Fruit fly (Drosophila melanogaster) whole organism, embryonic: ENCODE data around the gene Cdk5alpha.

ENCODE experiments used
- CG1024 ChIP-seq: fragments of 200-800 bp; sonication (Bioruptor generic); IDR thresholded peaks from 2 replicates; pipeline ENCODE4 v1.3.6; 2022; ENCODE audit warnings: missing biosample characterization, missing genetic modification characterization
- CG10321 ChIP-seq: fragments of 200-800 bp; sonication (Bioruptor generic); IDR thresholded peaks from 2 replicates; pipeline ENCODE4 v1.3.6; 2022; ENCODE audit warnings: missing biosample characterization, missing genetic modification characterization
- CG12391 ChIP-seq: fragments of 200-800 bp; sonication (Bioruptor generic); optimal IDR thresholded peaks from 3 replicates; lab custom pipeline; 2018; ENCODE audit warnings: missing biosample characterization, mild to moderate bottlenecking, missing genetic modification characterization, moderate library complexity
- CG13424 ChIP-seq: fragments of 200-800 bp; sonication (Bioruptor generic); optimal IDR thresholded peaks from 2 replicates; lab custom pipeline; 2019; ENCODE audit warnings: missing biosample characterization, mild to moderate bottlenecking, missing genetic modification characterization, moderate library complexity
- CG14710 ChIP-seq: fragments of 200-800 bp; sonication (Bioruptor generic); optimal IDR thresholded peaks from 3 replicates; lab custom pipeline; 2019; ENCODE audit warnings: missing biosample characterization, mild to moderate bottlenecking, missing genetic modification characterization, moderate library complexity
- CG15269 ChIP-seq: fragments of 200-800 bp; sonication (Bioruptor generic); optimal IDR thresholded peaks from 2 replicates; lab custom pipeline; 2018; ENCODE audit warnings: missing biosample characterization, mild to moderate bottlenecking, missing genetic modification characterization, moderate library complexity
- CG15479 ChIP-seq: fragments of 200-800 bp; sonication (Bioruptor generic); optimal IDR thresholded peaks from 3 replicates; lab custom pipeline; 2019; ENCODE audit warnings: missing biosample characterization, mild to moderate bottlenecking, missing genetic modification characterization, moderate library complexity
- CG17568 ChIP-seq: fragments of 200-800 bp; sonication (Bioruptor generic); optimal IDR thresholded peaks from 2 replicates; lab custom pipeline; 2018; ENCODE audit warnings: missing biosample characterization, mild to moderate bottlenecking, missing genetic modification characterization, moderate library complexity
- CG31365 ChIP-seq: fragments of 200-800 bp; sonication (Bioruptor generic); optimal IDR thresholded peaks from 2 replicates; lab custom pipeline; 2018; ENCODE audit warnings: missing biosample characterization, mild to moderate bottlenecking, missing genetic modification characterization
- CG32532 ChIP-seq: fragments of 200-800 bp; sonication (Bioruptor generic); IDR thresholded peaks from 2 replicates; pipeline ENCODE4 v1.3.6; 2022; ENCODE audit warnings: missing biosample characterization, missing genetic modification characterization
- CG5245 ChIP-seq: fragments of 200-800 bp; sonication (Bioruptor generic); optimal IDR thresholded peaks from 3 replicates; lab custom pipeline; 2016; ENCODE audit warnings: missing biosample characterization, missing genetic modification characterization
- CG6254 ChIP-seq: fragments of 200-800 bp; sonication (Bioruptor generic); optimal IDR thresholded peaks from 3 replicates; lab custom pipeline; 2017; ENCODE audit warnings: mild to moderate bottlenecking, missing biosample characterization, missing genetic modification reagents, missing genetic modification characterization
- CG6854 ChIP-seq: fragments of 200-800 bp; sonication (Bioruptor generic); optimal IDR thresholded peaks from 3 replicates; lab custom pipeline; 2017; ENCODE audit warnings: missing biosample characterization, mild to moderate bottlenecking, missing genetic modification characterization
- CG7839 ChIP-seq: fragments of 200-800 bp; sonication (Bioruptor generic); optimal IDR thresholded peaks from 3 replicates; lab custom pipeline; 2018; ENCODE audit warnings: missing biosample characterization, mild to moderate bottlenecking, missing genetic modification characterization, moderate library complexity
- E2f1 ChIP-seq: fragments of 200-800 bp; sonication (Bioruptor generic); IDR thresholded peaks from 2 replicates; pipeline ENCODE4 v1.3.6; 2022; ENCODE audit warnings: missing biosample characterization, missing genetic modification characterization
- HLH4C ChIP-seq: fragments of 200-800 bp; sonication (Bioruptor generic); IDR thresholded peaks from 3 replicates; pipeline ENCODE4 v1.3.6; 2022; ENCODE audit warnings: missing biosample characterization, missing genetic modification characterization; ENCODE audit not compliant: partially characterized antibody
- Hey ChIP-seq: fragments of 200-800 bp; sonication (Bioruptor generic); optimal IDR thresholded peaks from 3 replicates; lab custom pipeline; 2018; ENCODE audit warnings: missing biosample characterization, mild to moderate bottlenecking, missing genetic modification characterization
- Jarid2 ChIP-seq: fragments of 200-800 bp; sonication (Bioruptor generic); optimal IDR thresholded peaks from 3 replicates; lab custom pipeline; 2017; ENCODE audit warnings: mild to moderate bottlenecking, missing biosample characterization, missing genetic modification reagents, missing genetic modification characterization
- Lim3 ChIP-seq: fragments of 200-800 bp; sonication (Bioruptor generic); IDR thresholded peaks from 2 replicates; pipeline ENCODE4 v1.3.6; 2022; ENCODE audit warnings: missing biosample characterization, missing genetic modification characterization
- MBD-R2 ChIP-seq: fragments of 200-800 bp; sonication (Bioruptor generic); IDR thresholded peaks from 2 replicates; pipeline ENCODE4 v1.3.6; 2022; ENCODE audit warnings: missing biosample characterization, missing genetic modification characterization
- MESR4 ChIP-seq: fragments of 200-800 bp; sonication (Bioruptor generic); optimal IDR thresholded peaks from 2 replicates; lab custom pipeline; 2018; ENCODE audit warnings: missing biosample characterization, mild to moderate bottlenecking, missing genetic modification characterization, moderate library complexity
- Neu2 ChIP-seq: fragments of 200-800 bp; sonication (Bioruptor generic); optimal IDR thresholded peaks from 3 replicates; lab custom pipeline; 2016; ENCODE audit warnings: missing biosample characterization, missing genetic modification characterization, borderline replicate concordance
- Sin3A ChIP-seq: fragments of >200 bp; optimal IDR thresholded peaks from 2 replicates; lab custom pipeline; 2018
- az2 ChIP-seq: fragments of 200-800 bp; sonication (Bioruptor generic); optimal IDR thresholded peaks from 3 replicates; lab custom pipeline; 2016; ENCODE audit warnings: missing biosample characterization, missing genetic modification characterization
- bsh ChIP-seq, 2 experiments: fragments of 200-800 bp; sonication (Bioruptor generic); optimal IDR thresholded peaks; 2 replicates each; lab custom pipeline; 2017 to 2018; ENCODE audit warnings: mild to moderate bottlenecking in 2 of 2, missing biosample characterization in 2 of 2, missing genetic modification characterization in 2 of 2, moderate library complexity in 1 of 2
- btn ChIP-seq: fragments of 200-800 bp; sonication (Bioruptor generic); optimal IDR thresholded peaks from 2 replicates; lab custom pipeline; 2016; ENCODE audit warnings: missing biosample characterization, missing genetic modification characterization
- cato ChIP-seq: fragments of 200-800 bp; sonication (Bioruptor generic); optimal IDR thresholded peaks from 2 replicates; lab custom pipeline; 2016; ENCODE audit warnings: missing biosample characterization, missing genetic modification characterization, borderline replicate concordance
- crc ChIP-seq: fragments of 200-800 bp; sonication (Bioruptor generic); optimal IDR thresholded peaks from 2 replicates; lab custom pipeline; 2016; ENCODE audit warnings: missing biosample characterization, missing genetic modification characterization
- croc ChIP-seq: fragments of 200-800 bp; sonication (Bioruptor generic); conservative IDR thresholded peaks from 3 replicates; pipeline ENCODE4 v1.3.6; 2022; ENCODE audit warnings: missing biosample characterization, missing genetic modification characterization
- danr ChIP-seq: fragments of 200-800 bp; sonication (Bioruptor generic); IDR thresholded peaks from 2 replicates; pipeline ENCODE4 v1.3.6; 2022; ENCODE audit warnings: missing biosample characterization, missing genetic modification characterization
- dysf ChIP-seq: fragments of 200-800 bp; sonication (Bioruptor generic); IDR thresholded peaks from 3 replicates; pipeline ENCODE4 v1.3.6; 2022; ENCODE audit warnings: missing biosample characterization, missing genetic modification characterization
- fd102C ChIP-seq: fragments of 200-800 bp; sonication (Bioruptor generic); optimal IDR thresholded peaks from 2 replicates; lab custom pipeline; 2018; ENCODE audit warnings: missing biosample characterization, mild to moderate bottlenecking, missing genetic modification characterization, moderate library complexity
- ftz-f1 ChIP-seq: fragments of 200-800 bp; sonication (Bioruptor generic); optimal IDR thresholded peaks from 2 replicates; lab custom pipeline; 2016; ENCODE audit warnings: missing biosample characterization, missing genetic modification characterization
- fu2 ChIP-seq: fragments of 200-800 bp; sonication (Bioruptor generic); optimal IDR thresholded peaks from 2 replicates; lab custom pipeline; 2016; ENCODE audit warnings: missing biosample characterization, missing genetic modification characterization
- gce ChIP-seq: fragments of 200-800 bp; sonication (Bioruptor generic); IDR thresholded peaks from 3 replicates; pipeline ENCODE4 v1.3.6; 2022; ENCODE audit warnings: missing biosample characterization, missing genetic modification characterization
- grn ChIP-seq: fragments of 200-800 bp; sonication (Bioruptor generic); optimal IDR thresholded peaks from 3 replicates; lab custom pipeline; 2017; ENCODE audit warnings: missing biosample characterization, missing genetic modification characterization
- gsb ChIP-seq: fragments of 200-800 bp; sonication (Bioruptor generic); IDR thresholded peaks from 2 replicates; pipeline ENCODE4 v1.3.6; 2022; ENCODE audit warnings: missing biosample characterization, missing genetic modification characterization
- h ChIP-seq: fragments of >200 bp; optimal IDR thresholded peaks from 2 replicates; lab custom pipeline; 2017
- hbn ChIP-seq: fragments of 200-800 bp; sonication (Bioruptor generic); IDR thresholded peaks from 2 replicates; pipeline ENCODE4 v1.3.6; 2022; ENCODE audit warnings: missing biosample characterization, missing genetic modification characterization; ENCODE audit not compliant: partially characterized antibody
- lov ChIP-seq, 2 experiments: fragments of 200-800 bp in 1 of 2; fragments of >200 bp in 1 of 2; sonication (Bioruptor generic) in 1 of 2; IDR thresholded peaks in 1 of 2; optimal IDR thresholded peaks in 1 of 2; 2 replicates in 1 of 2; 3 replicates in 1 of 2; pipeline versions ENCODE4 v1.3.6 to Lab custom; 2017 to 2022; ENCODE audit warnings: missing biosample characterization in 1 of 2, missing genetic modification characterization in 1 of 2
- nom ChIP-seq: fragments of 200-800 bp; sonication (Bioruptor generic); optimal IDR thresholded peaks from 2 replicates; lab custom pipeline; 2017; ENCODE audit warnings: missing biosample characterization, missing genetic modification characterization, mild to moderate bottlenecking, moderate library complexity, missing genetic modification reagents
- pros ChIP-seq: fragments of 200-800 bp; sonication (Bioruptor generic); optimal IDR thresholded peaks from 3 replicates; lab custom pipeline; 2019; ENCODE audit warnings: missing biosample characterization, mild to moderate bottlenecking, missing genetic modification characterization, moderate library complexity
- schlank ChIP-seq: fragments of 200-800 bp; sonication (Bioruptor generic); optimal IDR thresholded peaks from 2 replicates; lab custom pipeline; 2018; ENCODE audit warnings: missing biosample characterization, mild to moderate bottlenecking, missing genetic modification characterization
- so ChIP-seq: fragments of 200-800 bp; sonication (Bioruptor generic); IDR thresholded peaks from 3 replicates; pipeline ENCODE4 v1.3.6; 2022; ENCODE audit warnings: missing biosample characterization, missing genetic modification characterization
- sqz ChIP-seq: fragments of 200-800 bp; sonication (Bioruptor generic); optimal IDR thresholded peaks from 3 replicates; lab custom pipeline; 2018; ENCODE audit warnings: missing biosample characterization, mild to moderate bottlenecking, missing genetic modification characterization
- stwl ChIP-seq: fragments of 200-800 bp; sonication (Bioruptor generic); optimal IDR thresholded peaks from 3 replicates; lab custom pipeline; 2018; ENCODE audit warnings: missing biosample characterization, mild to moderate bottlenecking, missing genetic modification characterization, moderate library complexity
- tap ChIP-seq: fragments of 200-800 bp; optimal IDR thresholded peaks from 3 replicates; lab custom pipeline; 2019; ENCODE audit warnings: missing biosample characterization, mild to moderate bottlenecking, missing genetic modification characterization, moderate library complexity
- wek ChIP-seq: fragments of 200-800 bp; sonication (Bioruptor generic); optimal IDR thresholded peaks from 3 replicates; lab custom pipeline; 2018; ENCODE audit warnings: missing biosample characterization, mild to moderate bottlenecking, missing genetic modification characterization, moderate library complexity
- wor ChIP-seq: fragments of 200-800 bp; sonication (Bioruptor generic); IDR thresholded peaks from 2 replicates; pipeline ENCODE4 v1.3.6; 2022; ENCODE audit warnings: missing biosample characterization, missing genetic modification characterization
- zen ChIP-seq: fragments of 200-800 bp; sonication (Bioruptor generic); optimal IDR thresholded peaks from 3 replicates; lab custom pipeline; 2018; ENCODE audit warnings: missing biosample characterization, mild to moderate bottlenecking, missing genetic modification characterization, moderate library complexity

Cdk5alpha gene

DNA sequence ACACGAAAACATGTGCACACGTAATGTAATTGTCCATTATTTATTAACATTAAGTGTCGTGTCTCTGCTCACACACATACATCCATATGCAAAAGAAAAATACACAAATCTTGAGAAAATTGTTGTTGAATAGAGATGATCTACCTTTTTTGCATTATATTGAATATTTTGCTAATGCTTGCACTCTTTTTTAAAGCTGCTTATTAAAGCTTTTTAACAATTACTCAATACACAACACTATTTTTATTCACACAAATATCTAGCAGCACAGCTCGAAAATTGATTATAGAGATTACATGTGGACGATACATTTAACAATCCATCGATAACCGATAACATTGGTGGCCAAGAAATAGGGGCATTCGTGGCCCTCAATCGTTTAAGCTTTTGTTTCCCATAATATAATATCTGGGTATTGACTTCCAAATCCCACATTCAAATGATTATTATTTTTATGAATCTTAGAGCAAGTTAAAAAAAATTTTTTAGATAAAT lies 18.6 kb downstream of the Cdk5alpha start, which contains the start of gene Ufd4 (continued):
- TF ChIP-seq gce (GFP tag; lab: Robert Waterston, UW) (no peak), CG7839 (tag; lab: Kevin White, UChicago) (no peak), h (lab: Kevin White, UChicago) (no peak), grn (no peak), lov (optimal IDR thresholded peaks at IDR 0.05; lab: Kevin White, UChicago) (no peak), lov (GFP tag; IDR thresholded peaks at IDR 0.05; lab: Robert Waterston, UW) (no peak; the same call in 2 of the 3 replicates), CG31365 (tag; lab: Kevin White, UChicago) (no peak), MESR4 (GFP tag; lab: Kevin White, UChicago) (peak; percentile 77), Lim3 (GFP tag; lab: Robert Waterston, UW) (no peak), Jarid2 (GFP tag; lab: Kevin White, UChicago) (no peak), dysf (GFP tag; lab: Robert Waterston, UW) (no peak; the same call in 2 of the 3 replicates), fd102C (GFP tag; lab: Kevin White, UChicago) (no peak), CG13424 (tag; lab: Kevin White, UChicago) (peak; percentile 73), CG10321 (GFP tag; lab: Robert Waterston, UW) (no peak), Sin3A (lab: Kevin White, UChicago) (no peak), gsb (GFP tag; lab: Robert Waterston, UW) (no peak), tap (tag; lab: Kevin White, UChicago) (no peak), btn (peak; percentile 14), CG6254 (GFP tag; lab: Kevin White, UChicago) (peak; percentile 41), CG12391 (peak; percentile 82), CG15479 (no peak), bsh (GFP tag; optimal IDR thresholded peaks at IDR 0.05; lab: Kevin White, UChicago) (no peak), hbn (GFP tag; lab: Robert Waterston, UW) (no peak; the same call in 1 of the 2 replicates), HLH4C (GFP tag; lab: Robert Waterston, UW) (no peak; the same call in 2 of the 3 replicates), CG6854 (no peak), croc (GFP tag; lab: Robert Waterston, UW) (no peak), CG17568 (GFP tag; lab: Kevin White, UChicago) (no peak), Hey (tag; lab: Kevin White, UChicago) (no peak), wek (GFP tag; lab: Kevin White, UChicago) (peak; percentile 98), so (GFP tag; lab: Robert Waterston, UW) (no peak; the same call in 2 of the 3 replicates), CG32532 (GFP tag; lab: Robert Waterston, UW) (no peak; the same call in 1 of the 2 replicates), MBD-R2 (GFP tag; lab: Robert Waterston, UW) (peak; percentile 45; the same call in 1 of the 2 replicates), cato (GFP tag; lab: Kevin White, UChicago) (no peak), nom (GFP tag; lab: Kevin White, UChicago) (no peak), CG1024 (GFP tag; lab: Robert Waterston, UW) (peak; percentile 80; the same call in 1 of the 2 replicates), E2f1 (GFP tag; lab: Robert Waterston, UW) (peak; percentile 64; the same call in 1 of the 2 replicates), pros (no peak), crc (peak; percentile 28), fu2 (GFP tag; lab: Kevin White, UChicago) (peak; percentile 40), zen (tag; lab: Kevin White, UChicago) (no peak), wor (GFP tag; lab: Robert Waterston, UW) (no peak), ftz-f1 (no peak), danr (no peak), stwl (tag; lab: Kevin White, UChicago) (peak; percentile 75), CG14710 (peak; percentile 66), schlank (tag; lab: Kevin White, UChicago) (no peak), CG15269 (tag; lab: Kevin White, UChicago) (no peak), Neu2 (GFP tag; lab: Kevin White, UChicago) (no peak), sqz (no peak), CG5245 (peak; percentile 37), az2 (GFP tag; lab: Kevin White, UChicago) (peak; percentile 72)
